Worm (Caenorhabditis elegans) whole organism, L4/young adult: ENCODE data around the gene F35H10.10.

ENCODE experiments used
- dao-5 ChIP-seq: sonication (generic microtip); optimal IDR thresholded peaks from 2 replicates; lab custom pipeline; 2016; ENCODE audit warnings: missing genotype, missing genetic modification characterization, moderate library complexity, missing compliant biosample characterization
- him-1 ChIP-seq: sonication (generic microtip); optimal IDR thresholded peaks from 2 replicates; lab custom pipeline; 2016; ENCODE audit warnings: missing genotype, missing genetic modification reagents, missing genetic modification characterization, missing compliant biosample characterization

DNA sequence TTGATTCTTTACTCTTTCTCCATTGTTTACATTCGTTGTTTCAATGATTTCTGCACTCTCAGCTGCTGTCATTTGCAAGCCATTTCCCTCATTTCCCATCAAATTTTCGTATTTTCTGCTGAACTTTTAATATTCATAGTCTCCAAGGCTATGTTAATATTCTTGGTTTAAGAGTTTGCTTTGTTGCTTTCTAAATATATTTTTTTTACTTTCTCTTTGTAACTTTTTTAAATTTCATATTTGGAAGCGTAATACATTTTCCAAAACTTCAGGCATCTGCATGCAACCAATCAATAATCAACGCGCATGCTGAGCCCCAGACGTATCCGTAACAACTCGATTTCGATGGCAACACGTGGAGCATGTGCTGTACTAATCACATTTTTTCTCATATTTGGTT, 48.1 kb upstream of the F35H10.10 start, which contains the start of gene sqv-1:
- TF ChIP-seq him-1 (tag; lab: Kevin White, UChicago) = no peak
- TF ChIP-seq dao-5 (tag; lab: Kevin White, UChicago) = no peak
